Worm (Caenorhabditis elegans) whole organism, L4 larva: Measurements from ENCODE around the gene fbxb-82.

Experiments used
- D1046.2 ChIP-seq: fragments of 200-800 bp; sonication (Bioruptor generic); IDR thresholded peaks from 2 replicates; pipeline ENCODE4 v1.3.6; 2022; ENCODE audit warnings: missing genetic modification characterization, missing compliant biosample characterization
- F26F4.8 ChIP-seq: fragments of 200-800 bp; sonication (Bioruptor generic); conservative IDR thresholded peaks from 2 replicates; pipeline ENCODE4 v1.3.6; 2022; ENCODE audit warnings: missing genetic modification characterization, missing compliant biosample characterization
- T20F7.1 ChIP-seq: fragments of 200-800 bp; sonication (Bioruptor generic); optimal IDR thresholded peaks from 2 replicates; lab custom pipeline; 2018; ENCODE audit warnings: mild to moderate bottlenecking, missing genetic modification characterization, missing compliant biosample characterization
- T26A8.4 ChIP-seq: fragments of 200-800 bp; sonication (Bioruptor generic); IDR thresholded peaks from 2 replicates; pipeline ENCODE4 v1.3.6; 2022; ENCODE audit warnings: missing genetic modification characterization, missing compliant biosample characterization
- aha-1 ChIP-seq: fragments of 150-350 bp; peaks from one replicate; lab custom pipeline; 2014; ENCODE audit warnings: missing biosample characterization, missing genetic modification characterization
- attf-4 ChIP-seq: sonication (generic microtip); optimal IDR thresholded peaks from 3 replicates; lab custom pipeline; 2017; ENCODE audit warnings: missing biosample characterization, missing genetic modification characterization
- ceh-28 ChIP-seq: fragments of 150-350 bp; optimal IDR thresholded peaks from 2 replicates; lab custom pipeline; 2014; ENCODE audit warnings: missing biosample characterization, missing genetic modification reagents, missing genetic modification characterization
- ceh-32 ChIP-seq: sonication (generic microtip); optimal IDR thresholded peaks from 2 replicates; lab custom pipeline; 2016; ENCODE audit warnings: mild to moderate bottlenecking, missing genetic modification characterization, missing compliant biosample characterization; ENCODE audit not compliant: poor library complexity
- ceh-44 ChIP-seq: fragments of 200-800 bp; sonication (Bioruptor generic); IDR thresholded peaks from 2 replicates; pipeline ENCODE4 v1.3.6; 2022; ENCODE audit warnings: missing genetic modification reagents, missing genetic modification characterization, missing compliant biosample characterization
- daf-19 ChIP-seq: fragments of 200-800 bp; sonication (Bioruptor generic); conservative IDR thresholded peaks from 2 replicates; pipeline ENCODE4 v1.3.6; 2022; ENCODE audit warnings: missing genetic modification characterization, missing compliant biosample characterization
- dmd-8 ChIP-seq: fragments of 200-800 bp; sonication (Bioruptor generic); IDR thresholded peaks from 2 replicates; pipeline ENCODE4 v1.3.6; 2022; ENCODE audit warnings: missing genetic modification characterization, missing compliant biosample characterization
- dve-1 ChIP-seq: sonication (generic microtip); optimal IDR thresholded peaks from 2 replicates; lab custom pipeline; 2017; ENCODE audit warnings: antibody characterized with exemption, mild to moderate bottlenecking, missing genetic modification characterization, missing compliant biosample characterization; ENCODE audit not compliant: insufficient read depth
- fkh-10 ChIP-seq: fragments of 150-350 bp; optimal IDR thresholded peaks from 2 replicates; lab custom pipeline; 2014; ENCODE audit warnings: missing biosample characterization, missing genetic modification reagents, missing genetic modification characterization
- gei-8 ChIP-seq: fragments of 200-800 bp; sonication (Bioruptor generic); optimal IDR thresholded peaks from 2 replicates; lab custom pipeline; 2018; ENCODE audit warnings: mild to moderate bottlenecking, missing genetic modification characterization, missing compliant biosample characterization
- hlh-11 ChIP-seq: fragments of 200-800 bp; sonication (Bioruptor generic); optimal IDR thresholded peaks from 2 replicates; lab custom pipeline; 2018; ENCODE audit warnings: mild to moderate bottlenecking, missing genetic modification characterization, missing compliant biosample characterization
- jun-1 ChIP-seq: fragments of 150-350 bp; optimal IDR thresholded peaks from 2 replicates; lab custom pipeline; 2014; ENCODE audit warnings: missing biosample characterization, missing genetic modification reagents, missing genetic modification characterization
- lin-13 ChIP-seq: fragments of 150-350 bp; optimal IDR thresholded peaks from 2 replicates; lab custom pipeline; 2014; ENCODE audit warnings: missing biosample characterization, missing genetic modification reagents, missing genetic modification characterization
- lin-15B ChIP-seq: fragments of 150-350 bp; sonication (generic microtip); optimal IDR thresholded peaks from 3 replicates; lab custom pipeline; 2014; ENCODE audit warnings: missing biosample characterization, missing genetic modification characterization
- madf-5 ChIP-seq, 2 experiments: fragments of 200-800 bp; sonication (Bioruptor generic); IDR thresholded peaks; 2 replicates each; pipeline ENCODE4 v1.3.6; 2022; ENCODE audit warnings: missing compliant biosample characterization in 2 of 2, missing genetic modification characterization in 2 of 2
- madf-9 ChIP-seq: fragments of 200-800 bp; sonication (Bioruptor generic); conservative IDR thresholded peaks from 2 replicates; pipeline ENCODE4 v1.3.6; 2022; ENCODE audit warnings: missing genetic modification reagents, missing genetic modification characterization, missing compliant biosample characterization
- mdl-1 ChIP-seq, 2 experiments: fragments of 150-350 bp in 1 of 2; sonication (generic microtip) in 1 of 2; optimal IDR thresholded peaks; 2 replicates each; lab custom pipeline; 2014 to 2017; ENCODE audit warnings: missing biosample characterization in 2 of 2, missing genetic modification characterization in 2 of 2
- nhr-102 ChIP-seq: sonication (generic microtip); optimal IDR thresholded peaks from 2 replicates; lab custom pipeline; 2016; ENCODE audit warnings: mild to moderate bottlenecking, missing genetic modification characterization, moderate library complexity, missing compliant biosample characterization
- nhr-11 ChIP-seq: fragments of 150-350 bp; optimal IDR thresholded peaks from 2 replicates; lab custom pipeline; 2014; ENCODE audit warnings: missing biosample characterization, missing genetic modification characterization
- nhr-6 ChIP-seq: fragments of 150-350 bp; optimal IDR thresholded peaks from 2 replicates; lab custom pipeline; 2014; ENCODE audit warnings: missing biosample characterization, missing genetic modification characterization
- pqm-1 ChIP-seq: sonication (generic microtip); optimal IDR thresholded peaks from 2 replicates; lab custom pipeline; 2017; ENCODE audit warnings: missing biosample characterization, missing genetic modification characterization
- rbr-2 ChIP-seq: sonication (generic microtip); optimal IDR thresholded peaks from 2 replicates; lab custom pipeline; 2016; ENCODE audit warnings: missing genotype, missing genetic modification characterization, missing compliant biosample characterization
- saeg-2 ChIP-seq: fragments of 200-800 bp; sonication (Bioruptor generic); IDR thresholded peaks from 2 replicates; pipeline ENCODE4 v1.3.6; 2022; ENCODE audit warnings: missing genetic modification reagents, missing genetic modification characterization, missing compliant biosample characterization
- sdz-12 ChIP-seq: fragments of 200-800 bp; sonication (Bioruptor generic); optimal IDR thresholded peaks from 2 replicates; lab custom pipeline; 2018; ENCODE audit warnings: mild to moderate bottlenecking, missing genetic modification characterization, missing compliant biosample characterization
- spr-1 ChIP-seq: sonication (generic microtip); optimal IDR thresholded peaks from 2 replicates; lab custom pipeline; 2016; ENCODE audit warnings: mild to moderate bottlenecking, missing genetic modification characterization, missing compliant biosample characterization
- tag-97 ChIP-seq: fragments of 200-800 bp; sonication (Bioruptor generic); IDR thresholded peaks from 2 replicates; pipeline ENCODE4 v1.3.6; 2022; ENCODE audit warnings: missing genetic modification characterization, missing compliant biosample characterization
- unc-62 ChIP-seq, 3 experiments: fragments of 150-350 bp in 1 of 3; sonication (generic microtip); optimal IDR thresholded peaks in 2 of 3; peaks in 1 of 3; 1 replicate in 1 of 3; 2 replicates in 2 of 3; lab custom pipeline; 2014 to 2017; ENCODE audit warnings: missing biosample characterization in 3 of 3, missing genetic modification characterization in 3 of 3, missing genetic modification reagents in 3 of 3, missing genotype in 1 of 3
- vab-7 ChIP-seq: fragments of 200-800 bp; sonication (Bioruptor generic); IDR thresholded peaks from 2 replicates; pipeline ENCODE4 v1.3.6; 2022; ENCODE audit warnings: missing genetic modification reagents, missing genetic modification characterization, missing compliant biosample characterization

The fbxb-82 gene

ce11 chrIII:179123-179592 lies 36.1 kb upstream of the fbxb-82 start, which contains the start of gene F40G9.6:
Gene F40G9.6, plus strand, starts transcription at chrIII:179542.
- no peak for TF ChIP-seq spr-1 (tag; lab: Kevin White, UChicago)
- no peak for TF ChIP-seq tag-97
- no peak for TF ChIP-seq D1046.2 (GFP tag; lab: Robert Waterston, UW)
- no peak for TF ChIP-seq madf-9
- TF ChIP-seq vab-7 (GFP tag; lab: Robert Waterston, UW): no peak
- TF ChIP-seq ceh-44 (GFP tag; lab: Robert Waterston, UW): no peak
- no peak for TF ChIP-seq nhr-102
- TF ChIP-seq dmd-8 (GFP tag; lab: Robert Waterston, UW): no peak
- no peak for TF ChIP-seq jun-1
- TF ChIP-seq aha-1 (tag; lab: Kevin White, UChicago): no peak
- TF ChIP-seq, all 104 proteins: peak for 0

DNA sequence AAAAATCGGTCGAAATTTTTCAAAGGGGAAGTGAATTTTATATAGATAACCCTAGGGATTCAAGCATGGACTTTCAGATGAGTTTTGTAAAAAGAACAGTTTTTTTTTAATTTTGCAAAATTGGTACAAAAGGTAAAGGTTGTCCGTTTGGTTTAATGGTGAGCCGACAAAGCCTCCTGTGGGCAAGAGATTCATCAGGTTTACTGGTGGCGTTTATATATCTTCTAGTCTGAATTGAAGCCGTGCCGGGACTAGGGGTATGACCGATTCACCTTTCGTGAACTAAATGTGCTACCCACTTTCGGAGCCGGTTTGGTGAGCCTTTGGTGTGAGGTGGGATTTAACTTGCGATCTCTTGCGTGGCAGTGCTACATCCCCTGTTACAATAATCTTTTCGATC lies 35.1 kb upstream of the fbxb-82 start:
- TF ChIP-seq lin-13 (GFP tag; lab: Kevin White, UChicago) (no peak), F26F4.8 (GFP tag; lab: Robert Waterston, UW) (0 out of 2 replicates have a peak, but pooled peaks have one; percentile 30)
- TF ChIP-seq, all 104 proteins: peak for 1

- peak; percentile 83 for TF ChIP-seq aha-1 (tag; lab: Kevin White, UChicago)
- TF ChIP-seq nhr-11: no peak
These were observed 34.7 kb upstream of the fbxb-82 start, which contains the start of gene F40G9.14 for ce11 chrIII:177715-178114. Gene F40G9.14, minus strand, starts transcription at chrIII:177815.

ce11 chrIII:175733-176132 lies 32.7 kb upstream of the fbxb-82 start, which contains the start of gene clec-148:
Gene clec-148, minus strand, starts transcription at chrIII:175833.
- peak in 1 of 2 experiments; percentile 66 for TF ChIP-seq unc-62 (GFP tag; optimal IDR thresholded peaks at IDR 0.05 in 1 of 2; lab: Kevin White, UChicago)
- TF ChIP-seq unc-62 (tag; optimal IDR thresholded peaks at IDR 0.05; lab: Kevin White, UChicago): no peak
- TF ChIP-seq attf-4 (tag; lab: Kevin White, UChicago): no peak
- peak; percentile 18 for TF ChIP-seq pqm-1 (tag; lab: Kevin White, UChicago)

DNA sequence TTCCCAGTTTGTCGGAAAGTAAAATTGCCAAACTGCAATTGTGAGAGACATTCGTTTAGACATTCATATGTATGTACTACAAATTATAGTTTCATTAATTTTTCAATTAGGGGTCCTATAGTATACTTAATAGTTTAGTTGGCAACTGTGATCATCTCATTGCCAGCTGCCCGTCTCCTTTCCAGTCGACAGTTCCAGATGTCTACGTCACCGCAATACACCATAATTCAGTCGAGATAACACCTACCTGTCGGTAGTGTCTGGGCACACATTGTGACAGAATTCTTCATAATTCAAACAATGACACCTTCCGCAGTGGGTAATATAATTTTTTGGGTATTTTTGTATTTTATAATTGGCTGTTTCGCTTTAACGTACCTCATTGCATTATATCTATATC lies 30.5 kb upstream of the fbxb-82 start, which contains the start of gene F40G9.19:
Gene F40G9.19 (plus strand): TSS at position 301 of the 400 bp plus-strand sequence.
- TF ChIP-seq aha-1 (tag; lab: Kevin White, UChicago): peak; percentile 31
- no peak for TF ChIP-seq dve-1

DNA sequence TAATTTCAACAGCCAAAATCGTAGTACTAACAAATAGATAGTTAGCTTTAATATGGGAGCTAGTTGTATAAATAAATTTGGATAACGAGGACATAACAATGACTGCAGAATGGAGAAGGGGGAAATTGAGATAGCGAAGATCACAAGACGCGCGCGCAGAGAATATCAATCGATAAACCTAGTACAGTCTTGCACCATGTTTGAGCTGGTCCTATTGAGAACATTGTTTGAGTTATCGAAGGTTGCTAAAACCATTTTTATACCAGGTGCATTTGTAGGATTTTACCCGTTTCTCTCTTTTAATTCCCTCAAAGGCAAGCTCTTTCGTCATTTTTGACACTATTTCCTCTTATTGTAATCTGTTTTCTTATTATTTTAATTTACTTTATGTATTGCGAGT lies 28.6 kb upstream of the fbxb-82 start, which contains the start of the genes F40G9.9 and F40G9.12:
Gene F40G9.9 (minus strand): TSS at position 101 of the 400 bp plus-strand sequence.
Gene F40G9.12 (plus strand): TSS at position 231 of the 400 bp plus-strand sequence.
- TF ChIP-seq ceh-32 (tag; lab: Kevin White, UChicago) (no peak), gei-8 (GFP tag; lab: Kevin White, UChicago) (no peak), saeg-2 (no peak), jun-1 (no peak), rbr-2 (tag; lab: Kevin White, UChicago) (no peak), daf-19 (no peak), ceh-28 (no peak), nhr-6 (no peak), T20F7.1 (GFP tag; lab: Kevin White, UChicago) (no peak), sdz-12 (GFP tag; lab: Kevin White, UChicago) (no peak)
- TF ChIP-seq, all 104 proteins: peak for 0

DNA sequence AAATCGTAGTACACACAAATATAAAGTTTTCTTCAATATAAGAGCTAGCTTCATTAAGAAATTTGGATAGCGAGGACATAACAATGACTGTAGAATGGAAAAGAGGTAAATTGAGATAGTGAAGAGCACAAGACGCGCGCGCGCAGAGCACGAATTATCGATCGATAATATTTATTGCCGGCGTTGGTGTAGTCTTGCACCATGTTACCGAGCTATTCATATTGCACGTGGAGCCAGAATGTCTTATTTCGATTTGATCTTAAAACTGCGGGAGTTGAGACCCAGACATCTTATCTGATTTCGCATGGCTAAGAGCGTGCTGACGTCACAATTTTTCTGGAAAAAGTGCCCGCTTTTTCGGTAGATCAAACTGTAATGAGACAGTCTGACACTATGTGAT lies 26.5 kb upstream of the fbxb-82 start, which contains the start of gene F40G9.18:
Gene F40G9.18 (minus strand): TSS at position 101 of the 400 bp plus-strand sequence.
- TF ChIP-seq fkh-10 (GFP tag; lab: Kevin White, UChicago) (no peak), mdl-1 (tag; optimal IDR thresholded peaks at IDR 0.05; lab: Kevin White, UChicago) (no peak), unc-62 (GFP tag; optimal IDR thresholded peaks at IDR 0.05 in 1 of 2; lab: Kevin White, UChicago) (peak in 1 of 2 experiments; percentile 87), unc-62 (tag; optimal IDR thresholded peaks at IDR 0.05; lab: Kevin White, UChicago) (no peak), T26A8.4 (GFP tag; lab: Robert Waterston, UW) (no peak), madf-5 (GFP tag; IDR thresholded peaks at IDR 0.05; lab: Robert Waterston, UW) (no peak), lin-15B (no peak), hlh-11 (tag; lab: Kevin White, UChicago) (no peak)
